Worm (Caenorhabditis elegans) whole organism, young adult: ENCODE measurements around the gene glb-34.

Experiments used
- C06A6.2 ChIP-seq: fragments of 200-800 bp; sonication (Bioruptor generic); conservative IDR thresholded peaks from 2 replicates; pipeline ENCODE4 v1.3.6; 2022; ENCODE audit warnings: missing genetic modification characterization, missing compliant biosample characterization
- F55B11.4 ChIP-seq: sonication (generic microtip); optimal IDR thresholded peaks from 2 replicates; lab custom pipeline; 2016; ENCODE audit warnings: missing compliant biosample characterization, missing genetic modification characterization, borderline replicate concordance; ENCODE audit not compliant: insufficient read depth
- Y53G8AR.9 ChIP-seq: fragments of 200-800 bp; sonication (Bioruptor generic); conservative IDR thresholded peaks from 2 replicates; pipeline ENCODE4 v1.3.6; 2022; ENCODE audit warnings: missing genetic modification reagents, missing genetic modification characterization, missing compliant biosample characterization
- ceh-40 ChIP-seq: fragments of 200-800 bp; sonication (Bioruptor generic); IDR thresholded peaks from 2 replicates; pipeline ENCODE4 v1.3.6; 2022; ENCODE audit warnings: missing genetic modification characterization, missing compliant biosample characterization
- unc-62 ChIP-seq: fragments of 150-350 bp; optimal IDR thresholded peaks from 2 replicates; lab custom pipeline; 2014; ENCODE audit warnings: missing biosample characterization, missing genetic modification reagents, missing genetic modification characterization

- TF ChIP-seq unc-62 (no peak), F55B11.4 (tag; lab: Kevin White, UChicago) (no peak), Y53G8AR.9 (GFP tag; lab: Robert Waterston, UW) (no peak), ceh-40 (GFP tag; lab: Robert Waterston, UW) (no peak), C06A6.2 (no peak)
Measured at ce11 chrIV:14547292-14547691, 25.2 kb downstream of the glb-34 start.
